Fruit fly (Drosophila melanogaster) whole organism, embryonic: Measurements from ENCODE around the gene CG5326.

Experiments used
- Abd-B ChIP-seq: fragments of 200-800 bp; sonication (Bioruptor generic); optimal IDR thresholded peaks from 2 replicates; lab custom pipeline; 2018; ENCODE audit warnings: missing biosample characterization, mild to moderate bottlenecking, missing genetic modification characterization, moderate library complexity
- Aef1 ChIP-seq: fragments of 200-800 bp; sonication (Bioruptor generic); IDR thresholded peaks from 3 replicates; pipeline ENCODE4 v1.3.6; 2022; ENCODE audit warnings: missing biosample characterization, missing genetic modification characterization
- CG10147 ChIP-seq: fragments of 200-800 bp; sonication (Bioruptor generic); optimal IDR thresholded peaks from 2 replicates; lab custom pipeline; 2019; ENCODE audit warnings: missing biosample characterization, mild to moderate bottlenecking, missing genetic modification characterization, moderate library complexity
- CG10543 ChIP-seq: fragments of 200-800 bp; sonication (Bioruptor generic); optimal IDR thresholded peaks from 3 replicates; lab custom pipeline; 2017; ENCODE audit warnings: missing biosample characterization, mild to moderate bottlenecking, missing genetic modification characterization, moderate library complexity
- CG12236 ChIP-seq: fragments of 200-800 bp; sonication (Bioruptor generic); optimal IDR thresholded peaks from 2 replicates; lab custom pipeline; 2016; ENCODE audit warnings: missing biosample characterization, missing genetic modification characterization
- CG1233 ChIP-seq: fragments of 200-800 bp; sonication (Bioruptor generic); optimal IDR thresholded peaks from 4 replicates; lab custom pipeline; 2018; ENCODE audit warnings: missing biosample characterization, mild to moderate bottlenecking, missing genetic modification characterization
- CG13624 ChIP-seq: fragments of 200-800 bp; sonication (Bioruptor generic); optimal IDR thresholded peaks from 2 replicates; lab custom pipeline; 2016; ENCODE audit warnings: missing biosample characterization, missing genetic modification characterization
- CG15011 ChIP-seq: fragments of 200-800 bp; sonication (Bioruptor generic); optimal IDR thresholded peaks from 3 replicates; lab custom pipeline; 2018; ENCODE audit warnings: missing biosample characterization, mild to moderate bottlenecking, missing genetic modification characterization
- CG15479 ChIP-seq: fragments of 200-800 bp; sonication (Bioruptor generic); optimal IDR thresholded peaks from 3 replicates; lab custom pipeline; 2019; ENCODE audit warnings: missing biosample characterization, mild to moderate bottlenecking, missing genetic modification characterization, moderate library complexity
- CG15696 ChIP-seq: fragments of 200-800 bp; sonication (Bioruptor generic); optimal IDR thresholded peaks from 2 replicates; lab custom pipeline; 2019; ENCODE audit warnings: missing biosample characterization, mild to moderate bottlenecking, missing genetic modification characterization, moderate library complexity
- CG1603 ChIP-seq: fragments of 200-800 bp; sonication (Bioruptor generic); optimal IDR thresholded peaks from 2 replicates; lab custom pipeline; 2019; ENCODE audit warnings: missing biosample characterization, mild to moderate bottlenecking, missing genetic modification characterization, moderate library complexity
- CG17359 ChIP-seq: fragments of 200-800 bp; sonication (Bioruptor generic); optimal IDR thresholded peaks from 3 replicates; lab custom pipeline; 2018; ENCODE audit warnings: missing biosample characterization, mild to moderate bottlenecking, missing genetic modification characterization, moderate library complexity
- CG2120 ChIP-seq: fragments of 200-800 bp; sonication (Bioruptor generic); optimal IDR thresholded peaks from 3 replicates; lab custom pipeline; 2016; ENCODE audit warnings: missing biosample characterization, missing genetic modification characterization
- CG31224 ChIP-seq: fragments of 200-800 bp; sonication (Bioruptor generic); IDR thresholded peaks from 2 replicates; pipeline ENCODE4 v1.3.6; 2022; ENCODE audit warnings: missing biosample characterization, missing genetic modification characterization
- CG32532 ChIP-seq: fragments of 200-800 bp; sonication (Bioruptor generic); IDR thresholded peaks from 2 replicates; pipeline ENCODE4 v1.3.6; 2022; ENCODE audit warnings: missing biosample characterization, missing genetic modification characterization
- CG3281 ChIP-seq: fragments of 200-800 bp; sonication (Bioruptor generic); optimal IDR thresholded peaks from 3 replicates; lab custom pipeline; 2017; ENCODE audit warnings: missing biosample characterization, mild to moderate bottlenecking, missing genetic modification characterization
- CG4360 ChIP-seq: fragments of 200-800 bp; sonication (Bioruptor generic); IDR thresholded peaks from 2 replicates; pipeline ENCODE4 v1.3.6; 2022; ENCODE audit warnings: missing biosample characterization, missing genetic modification characterization
- CG4424 ChIP-seq: fragments of 200-800 bp; sonication (Bioruptor generic); optimal IDR thresholded peaks from 3 replicates; lab custom pipeline; 2016; ENCODE audit warnings: missing biosample characterization, missing genetic modification characterization
- CG6765 ChIP-seq: fragments of 200-800 bp; sonication (Bioruptor generic); optimal IDR thresholded peaks from 3 replicates; lab custom pipeline; 2017; ENCODE audit warnings: missing biosample characterization, mild to moderate bottlenecking, missing genetic modification characterization
- CG7745 ChIP-seq: fragments of 200-800 bp; sonication (Bioruptor generic); optimal IDR thresholded peaks from 2 replicates; lab custom pipeline; 2018; ENCODE audit warnings: missing biosample characterization, mild to moderate bottlenecking, missing genetic modification characterization, moderate library complexity
- CG7839 ChIP-seq: fragments of 200-800 bp; sonication (Bioruptor generic); optimal IDR thresholded peaks from 3 replicates; lab custom pipeline; 2018; ENCODE audit warnings: missing biosample characterization, mild to moderate bottlenecking, missing genetic modification characterization, moderate library complexity
- CG8281 ChIP-seq: fragments of 200-800 bp; sonication (Bioruptor generic); optimal IDR thresholded peaks from 2 replicates; lab custom pipeline; 2018; ENCODE audit warnings: missing biosample characterization, mild to moderate bottlenecking, missing genetic modification characterization, moderate library complexity
- CHES-1-like ChIP-seq: fragments of 200-800 bp; sonication (Bioruptor generic); optimal IDR thresholded peaks from 2 replicates; lab custom pipeline; 2016; ENCODE audit warnings: missing biosample characterization, missing genetic modification characterization
- ERR ChIP-seq: fragments of 200-800 bp; sonication (Bioruptor generic); optimal IDR thresholded peaks from 2 replicates; lab custom pipeline; 2016; ENCODE audit warnings: missing biosample characterization, missing genetic modification characterization
- Eip74EF ChIP-seq, 2 experiments: fragments of 200-800 bp in 1 of 2; fragments of >200 bp in 1 of 2; sonication (Bioruptor generic) in 1 of 2; optimal IDR thresholded peaks; 2 replicates each; lab custom pipeline; 2017 to 2019; ENCODE audit warnings: missing biosample characterization in 2 of 2, missing genetic modification characterization in 2 of 2, mild to moderate bottlenecking in 1 of 2, moderate library complexity in 1 of 2
- Fer1 ChIP-seq: fragments of 200-800 bp; sonication (Bioruptor generic); optimal IDR thresholded peaks from 2 replicates; lab custom pipeline; 2017; ENCODE audit warnings: missing biosample characterization, mild to moderate bottlenecking, missing genetic modification characterization
- Gsc ChIP-seq: fragments of 200-800 bp; sonication (Bioruptor generic); IDR thresholded peaks from 2 replicates; pipeline ENCODE4 v1.3.6; 2022; ENCODE audit warnings: missing biosample characterization, missing genetic modification characterization
- Hr51 ChIP-seq, 2 experiments: fragments of 200-800 bp; sonication (Bioruptor generic); optimal IDR thresholded peaks; 2 replicates in 1 of 2; 3 replicates in 1 of 2; lab custom pipeline; 2016 to 2018; ENCODE audit warnings: missing biosample characterization in 2 of 2, missing genetic modification characterization in 2 of 2, mild to moderate bottlenecking in 1 of 2, moderate library complexity in 1 of 2
- Sox102F ChIP-seq: fragments of 200-800 bp; sonication (Bioruptor generic); optimal IDR thresholded peaks from 2 replicates; lab custom pipeline; 2018; ENCODE audit warnings: missing biosample characterization, mild to moderate bottlenecking, missing genetic modification characterization, moderate library complexity
- Ssrp ChIP-seq: fragments of 200-800 bp; sonication (Bioruptor generic); optimal IDR thresholded peaks from 2 replicates; lab custom pipeline; 2018; ENCODE audit warnings: missing biosample characterization, mild to moderate bottlenecking, missing genetic modification characterization, moderate library complexity
- amos ChIP-seq: fragments of 200-800 bp; sonication (Bioruptor generic); IDR thresholded peaks from 2 replicates; pipeline ENCODE4 v1.3.6; 2022; ENCODE audit warnings: missing biosample characterization, missing genetic modification characterization; ENCODE audit not compliant: partially characterized antibody
- chinmo ChIP-seq: fragments of 200-800 bp; sonication (Bioruptor generic); IDR thresholded peaks from 4 replicates; pipeline ENCODE4 v1.3.6; 2022; ENCODE audit warnings: missing biosample characterization, missing genetic modification characterization; ENCODE audit not compliant: partially characterized antibody
- exex ChIP-seq: fragments of 200-800 bp; sonication (Bioruptor generic); optimal IDR thresholded peaks from 4 replicates; lab custom pipeline; 2018; ENCODE audit warnings: missing biosample characterization, mild to moderate bottlenecking, missing genetic modification characterization, moderate library complexity
- gem ChIP-seq: fragments of 200-800 bp; sonication (Bioruptor generic); optimal IDR thresholded peaks from 2 replicates; lab custom pipeline; 2019; ENCODE audit warnings: missing biosample characterization, mild to moderate bottlenecking, missing genetic modification characterization, moderate library complexity
- gsb-n ChIP-seq: fragments of 200-800 bp; sonication (Bioruptor generic); optimal IDR thresholded peaks from 3 replicates; lab custom pipeline; 2018; ENCODE audit warnings: missing biosample characterization, mild to moderate bottlenecking, missing genetic modification characterization
- ind ChIP-seq: fragments of 200-800 bp; sonication (Bioruptor generic); optimal IDR thresholded peaks from 3 replicates; lab custom pipeline; 2016; ENCODE audit warnings: missing biosample characterization, missing genetic modification characterization
- jumu ChIP-seq: fragments of 200-800 bp; sonication (Bioruptor generic); optimal IDR thresholded peaks from 3 replicates; lab custom pipeline; 2016; ENCODE audit warnings: missing biosample characterization, missing genetic modification characterization
- kah ChIP-seq: fragments of 200-800 bp; sonication (Bioruptor generic); optimal IDR thresholded peaks from 2 replicates; lab custom pipeline; 2018; ENCODE audit warnings: missing biosample characterization, mild to moderate bottlenecking, missing genetic modification characterization
- ken ChIP-seq: fragments of 200-800 bp; sonication (Bioruptor generic); IDR thresholded peaks from 3 replicates; pipeline ENCODE4 v1.3.6; 2022; ENCODE audit warnings: missing biosample characterization, missing genetic modification characterization
- lbe ChIP-seq: fragments of 200-800 bp; sonication (Bioruptor generic); optimal IDR thresholded peaks from 2 replicates; lab custom pipeline; 2016; ENCODE audit warnings: missing biosample characterization, mild to moderate bottlenecking, missing genetic modification characterization
- mam ChIP-seq: fragments of 200-800 bp; sonication (Bioruptor generic); optimal IDR thresholded peaks from 3 replicates; lab custom pipeline; 2016; ENCODE audit warnings: missing biosample characterization, missing genetic modification characterization
- nau ChIP-seq: fragments of 200-800 bp; sonication (Bioruptor generic); optimal IDR thresholded peaks from 3 replicates; lab custom pipeline; 2017; ENCODE audit warnings: missing biosample characterization, mild to moderate bottlenecking, missing genetic modification characterization, missing genetic modification reagents
- slbo ChIP-seq: fragments of 200-800 bp; sonication (Bioruptor generic); IDR thresholded peaks from 2 replicates; pipeline ENCODE4 v1.3.6; 2022; ENCODE audit warnings: missing biosample characterization, missing genetic modification characterization
- stwl ChIP-seq: fragments of 200-800 bp; sonication (Bioruptor generic); optimal IDR thresholded peaks from 3 replicates; lab custom pipeline; 2018; ENCODE audit warnings: missing biosample characterization, mild to moderate bottlenecking, missing genetic modification characterization, moderate library complexity
- tap ChIP-seq: fragments of 200-800 bp; optimal IDR thresholded peaks from 3 replicates; lab custom pipeline; 2019; ENCODE audit warnings: missing biosample characterization, mild to moderate bottlenecking, missing genetic modification characterization, moderate library complexity
- tin ChIP-seq: fragments of 200-800 bp; sonication (Bioruptor generic); optimal IDR thresholded peaks from 3 replicates; lab custom pipeline; 2016; ENCODE audit warnings: missing biosample characterization, missing genetic modification characterization
- trem ChIP-seq: fragments of 200-800 bp; optimal IDR thresholded peaks from 3 replicates; lab custom pipeline; 2019; ENCODE audit warnings: missing biosample characterization, mild to moderate bottlenecking, missing genetic modification characterization, moderate library complexity
- vvl ChIP-seq: fragments of 200-800 bp; sonication (Bioruptor generic); IDR thresholded peaks from 2 replicates; pipeline ENCODE4 v1.3.6; 2022; ENCODE audit warnings: missing biosample characterization, missing genetic modification characterization

The CG5326 gene

DNA sequence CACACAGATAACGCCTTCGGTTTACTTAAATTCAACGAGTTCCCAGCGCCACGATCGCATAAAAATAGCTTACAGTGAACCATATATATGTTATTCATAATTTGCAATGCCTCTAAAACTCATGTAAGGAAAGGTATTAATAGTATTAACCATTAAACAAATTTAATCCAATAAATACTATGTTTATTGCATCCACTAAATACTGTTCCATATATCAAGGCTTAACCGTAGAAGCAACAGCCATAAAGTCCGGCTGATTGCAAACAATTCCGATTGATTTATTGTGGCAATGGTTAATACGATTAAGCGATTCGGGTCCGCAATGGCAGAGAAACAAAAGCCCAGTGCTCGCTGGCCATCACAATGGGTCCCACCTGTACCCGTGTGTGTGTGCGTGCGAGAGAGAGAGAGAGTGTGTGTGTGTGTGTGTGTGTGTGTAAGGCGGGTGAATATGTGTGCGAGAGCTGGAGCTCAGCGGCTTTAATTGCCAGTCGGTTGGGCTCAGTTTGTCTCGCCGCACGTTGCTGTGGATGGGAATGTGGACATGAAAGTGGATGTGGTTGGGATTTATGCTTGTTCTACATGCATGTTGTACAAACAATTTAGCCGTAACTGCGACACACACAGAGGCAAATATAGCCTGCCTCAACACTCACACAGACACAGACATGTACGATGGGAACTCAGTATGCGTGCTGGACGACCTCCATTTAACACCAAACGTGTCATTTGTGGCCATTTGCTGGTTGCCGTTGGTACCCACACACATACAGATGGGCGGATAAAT is 45.0 kb downstream of the CG5326 start (continued):
- TF ChIP-seq kah (GFP tag; lab: Kevin White, UChicago), result no peak
- no peak for TF ChIP-seq mam
- TF ChIP-seq Aef1 (GFP tag; lab: Robert Waterston, UW), result peak; percentile 27; the same call in 1 of the 3 replicates
- peak; percentile 58 for TF ChIP-seq CG7839 (tag; lab: Kevin White, UChicago)
- TF ChIP-seq Eip74EF (GFP tag; optimal IDR thresholded peaks at IDR 0.05; lab: Kevin White, UChicago), result no peak
- peak; percentile 59 for TF ChIP-seq ind (GFP tag; lab: Kevin White, UChicago)
- TF ChIP-seq CG12236 (GFP tag; lab: Kevin White, UChicago), result no peak
- TF ChIP-seq amos, result no peak
- peak; percentile 36 for TF ChIP-seq tin (GFP tag; lab: Kevin White, UChicago)
- peak; percentile 36 for TF ChIP-seq tap (tag; lab: Kevin White, UChicago)
- peak; percentile 59 for TF ChIP-seq CG1233 (GFP tag; lab: Kevin White, UChicago)
- TF ChIP-seq CG6765 (GFP tag; lab: Kevin White, UChicago), result peak; percentile 7
- TF ChIP-seq CG1603 (tag; lab: Kevin White, UChicago), result peak; percentile 45
- peak; percentile 69 for TF ChIP-seq gem (tag; lab: Kevin White, UChicago)
- peak; percentile 18 for TF ChIP-seq CG10147
- peak; percentile 11; the same call in 1 of the 2 replicates for TF ChIP-seq CG32532
- TF ChIP-seq Fer1, result peak; percentile 33
- no peak for TF ChIP-seq CG13624 (GFP tag; lab: Kevin White, UChicago)
- TF ChIP-seq CG4424 (GFP tag; lab: Kevin White, UChicago), result peak; percentile 54
- peak; percentile 77 for TF ChIP-seq Abd-B
- TF ChIP-seq CG31224, result no peak
- TF ChIP-seq CG7745 (tag; lab: Kevin White, UChicago), result no peak
- no peak for TF ChIP-seq lbe
- peak; percentile 48 for TF ChIP-seq CG17359 (tag; lab: Kevin White, UChicago)
- no peak for TF ChIP-seq stwl
- TF ChIP-seq CG2120, result peak; percentile 57
- TF ChIP-seq chinmo (GFP tag; lab: Robert Waterston, UW), result 0 out of 4 replicates have a peak, but pooled peaks have one; percentile 35
- TF ChIP-seq exex, result peak; percentile 68
- peak; percentile 27; the same call in 1 of the 2 replicates for TF ChIP-seq vvl
- TF ChIP-seq Gsc (GFP tag; lab: Robert Waterston, UW), result no peak
- no peak for TF ChIP-seq ken (GFP tag; lab: Robert Waterston, UW)
- TF ChIP-seq jumu, result no peak
- TF ChIP-seq CHES-1-like (GFP tag; lab: Kevin White, UChicago), result no peak
- TF ChIP-seq ERR (GFP tag; lab: Kevin White, UChicago), result no peak
- TF ChIP-seq gsb-n (tag; lab: Kevin White, UChicago), result no peak
- TF ChIP-seq CG8281 (tag; lab: Kevin White, UChicago), result peak; percentile 40
- TF ChIP-seq CG15696 (tag; lab: Kevin White, UChicago), result no peak
- peak; percentile 69 for TF ChIP-seq CG10543
- no peak for TF ChIP-seq CG15479 (GFP tag; lab: Kevin White, UChicago)
- no peak for TF ChIP-seq CG4360
- TF ChIP-seq CG3281, result peak; percentile 8
- TF ChIP-seq nau (GFP tag; lab: Kevin White, UChicago), result peak; percentile 50
- TF ChIP-seq Ssrp (tag; lab: Kevin White, UChicago), result no peak
- TF ChIP-seq Hr51 (GFP tag; optimal IDR thresholded peaks at IDR 0.05; lab: Kevin White, UChicago), result peak in 1 of 2 experiments; percentile 21
- peak; percentile 4 for TF ChIP-seq trem (tag; lab: Kevin White, UChicago)
- no peak for TF ChIP-seq Sox102F
- no peak for TF ChIP-seq CG15011 (GFP tag; lab: Kevin White, UChicago)
- TF ChIP-seq slbo (GFP tag; lab: Robert Waterston, UW), result peak; percentile 44; the same call in 1 of the 2 replicates
